Fruit fly (Drosophila melanogaster): ENCODE data around the gene CG14711.

CG14711 gene

dm6 chr3R:11639946-11640588, 16.9 kb downstream of the CG14711 start:
- TF ChIP-seq CG9932 (GFP tag; IDR thresholded peaks at IDR 0.05) (peak; percentile 38; the same call in 1 of the 2 replicates), CG3995 (GFP tag; optimal IDR thresholded peaks at IDR 0.05) (no peak), lab (GFP tag; optimal IDR thresholded peaks at IDR 0.05) (peak; percentile 25), CG6813 (GFP tag; optimal IDR thresholded peaks at IDR 0.05) (peak; percentile 16), gro (GFP tag; optimal IDR thresholded peaks at IDR 0.05) (peak; percentile 19), Meics (GFP tag; optimal IDR thresholded peaks at IDR 0.05) (peak; percentile 78), mam (GFP tag; optimal IDR thresholded peaks at IDR 0.05) (peak; percentile 5), chinmo (GFP tag; IDR thresholded peaks at IDR 0.05; ENCODE audit: partially characterized antibody) (0 out of 4 replicates have a peak, but pooled peaks have one; percentile 54), sd (tag; optimal IDR thresholded peaks at IDR 0.05) (peak; percentile 72), Atf6 (GFP tag; IDR thresholded peaks at IDR 0.05) (0 out of 2 replicates have a peak, but pooled peaks have one; percentile 19), CG10462 (GFP tag; optimal IDR thresholded peaks at IDR 0.05) (no peak), CG30020 (tag; optimal IDR thresholded peaks at IDR 0.05) (no peak), ham (GFP tag; IDR thresholded peaks at IDR 0.05) (no peak), Atf-2 (GFP tag; optimal IDR thresholded peaks at IDR 0.05) (no peak), exex (tag; optimal IDR thresholded peaks at IDR 0.05) (peak; percentile 8), pita (GFP tag; optimal IDR thresholded peaks at IDR 0.05) (no peak), H2.0 (GFP tag; IDR thresholded peaks at IDR 0.05) (no peak), B-H1 (GFP tag; IDR thresholded peaks at IDR 0.05) (no peak), CG13624 (GFP tag; optimal IDR thresholded peaks at IDR 0.05) (peak; percentile 37), sob (GFP tag; IDR thresholded peaks at IDR 0.05) (0 out of 2 replicates have a peak, but pooled peaks have one; percentile 36), lbe (GFP tag; optimal IDR thresholded peaks at IDR 0.05) (peak; percentile 10), klu (GFP tag; IDR thresholded peaks at IDR 0.05) (0 out of 2 replicates have a peak, but pooled peaks have one; percentile 8), Lhr (GFP tag; optimal IDR thresholded peaks at IDR 0.05) (no peak), sens (GFP tag) (peak; percentile 38), Dref (GFP tag; IDR thresholded peaks at IDR 0.05) (no peak), CG2678 (tag; optimal IDR thresholded peaks at IDR 0.05) (peak; percentile 35), CG34224 (GFP tag; IDR thresholded peaks at IDR 0.05; ENCODE audit: partially characterized antibody) (no peak), CG10543 (GFP tag; optimal IDR thresholded peaks at IDR 0.05) (peak; percentile 56), CG15696 (tag; optimal IDR thresholded peaks at IDR 0.05) (no peak), CG17359 (tag; optimal IDR thresholded peaks at IDR 0.05) (no peak), CG8388 (GFP tag; optimal IDR thresholded peaks at IDR 0.05) (peak; percentile 79), CG2120 (GFP tag; optimal IDR thresholded peaks at IDR 0.05) (peak; percentile 32), slbo (GFP tag; IDR thresholded peaks at IDR 0.05) (peak; percentile 33; the same call in 1 of the 2 replicates), CG8924 (tag; optimal IDR thresholded peaks at IDR 0.05) (no peak), lilli (GFP tag; optimal IDR thresholded peaks at IDR 0.05) (peak; percentile 25), Hr3 (GFP tag; optimal IDR thresholded peaks at IDR 0.05) (no peak), mirr (GFP tag; optimal IDR thresholded peaks at IDR 0.05) (peak; percentile 63), trem (tag; optimal IDR thresholded peaks at IDR 0.05) (no peak)

- peak; percentile 71 for TF ChIP-seq CG3163 (GFP tag; optimal IDR thresholded peaks at IDR 0.05)
- no peak for TF ChIP-seq CG4730 (GFP tag; IDR thresholded peaks at IDR 0.05)
- TF ChIP-seq otp (GFP tag; IDR thresholded peaks at IDR 0.05): 0 out of 3 replicates have a peak, but pooled peaks have one; percentile 4
- peak; percentile 51; the same call in 1 of the 3 replicates for TF ChIP-seq CG34422 (GFP tag; IDR thresholded peaks at IDR 0.05)
- no peak for TF ChIP-seq Poxn (GFP tag; IDR thresholded peaks at IDR 0.05)
- TF ChIP-seq hbn (GFP tag; IDR thresholded peaks at IDR 0.05; ENCODE audit: partially characterized antibody): 0 out of 2 replicates have a peak, but pooled peaks have one; percentile 31
- TF ChIP-seq ATbp (GFP tag; optimal IDR thresholded peaks at IDR 0.05): peak; percentile 2
- peak in 1 of 2 experiments; percentile 73 for TF ChIP-seq bsh (GFP tag; optimal IDR thresholded peaks at IDR 0.05)
- TF ChIP-seq nom (GFP tag; optimal IDR thresholded peaks at IDR 0.05): peak; percentile 98
- 0 out of 4 replicates have a peak, but pooled peaks have one; percentile 74 for TF ChIP-seq chinmo (GFP tag; IDR thresholded peaks at IDR 0.05; ENCODE audit: partially characterized antibody)
- 0 out of 2 replicates have a peak, but pooled peaks have one; percentile 23 for TF ChIP-seq Drgx (GFP tag; IDR thresholded peaks at IDR 0.05)
- TF ChIP-seq NFAT (GFP tag; IDR thresholded peaks at IDR 0.05): no peak
- TF ChIP-seq Med (GFP tag): peak; percentile 49
- no peak for TF ChIP-seq HLH3B (GFP tag; IDR thresholded peaks at IDR 0.05)
Measured at dm6 chr3R:11646826-11647225, 23.7 kb downstream of the CG14711 start.

Data from whole organism, embryonic.